Worm (Caenorhabditis elegans): ENCODE results near the gene srv-10.

DNA sequence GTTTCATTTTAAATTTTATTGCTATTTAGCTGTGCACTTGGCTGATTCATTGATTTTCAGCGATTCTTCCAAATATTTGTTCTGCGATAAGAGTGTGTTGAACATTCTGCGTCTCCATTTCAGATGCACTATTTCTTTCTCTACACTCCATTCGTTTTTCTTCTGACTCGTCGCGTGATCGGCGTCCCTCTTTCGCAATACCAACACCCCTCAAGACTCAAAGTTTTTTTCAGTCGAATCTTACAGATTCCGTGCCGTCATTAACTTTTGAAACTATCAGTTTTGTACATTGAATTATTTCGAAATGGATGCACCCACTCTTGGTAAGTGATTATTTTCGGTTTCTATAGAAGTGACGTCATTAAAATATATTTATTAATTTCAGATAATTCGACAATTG, 39.3 kb downstream of the srv-10 start, which contains the start of gene frm-10:
- no peak for TF ChIP-seq eor-1 (tag; optimal IDR thresholded peaks at IDR 0.05)
- peak; percentile 28 for TF ChIP-seq skn-1 (tag; optimal IDR thresholded peaks at IDR 0.05)
- TF ChIP-seq mml-1 (tag; optimal IDR thresholded peaks at IDR 0.05): no peak

All from whole organism, L3 larva.